Worm (Caenorhabditis elegans) whole organism, L2 larva: Measurements from ENCODE around the gene kvs-4.

ENCODE experiments used
- R02D3.7 ChIP-seq: fragments of 150-350 bp; optimal IDR thresholded peaks from 2 replicates; lab custom pipeline; 2014; ENCODE audit warnings: missing biosample characterization, missing genetic modification characterization
- aly-2 ChIP-seq: fragments of 150-350 bp; optimal IDR thresholded peaks from 2 replicates; lab custom pipeline; 2014; ENCODE audit warnings: missing biosample characterization, missing genetic modification characterization
- ama-1 ChIP-seq: fragments of 150-350 bp; optimal IDR thresholded peaks from 2 replicates; lab custom pipeline; 2018; ENCODE audit warnings: inconsistent platforms
- egl-27 ChIP-seq: sonication (generic microtip); optimal IDR thresholded peaks from 3 replicates; lab custom pipeline; 2017; ENCODE audit warnings: missing biosample characterization, missing genetic modification reagents, missing genetic modification characterization
- nhr-21 ChIP-seq: fragments of 150-350 bp; optimal IDR thresholded peaks from 2 replicates; lab custom pipeline; 2014; ENCODE audit warnings: missing biosample characterization, missing genetic modification characterization
- nhr-237 ChIP-seq: fragments of 150-350 bp; optimal IDR thresholded peaks from 2 replicates; lab custom pipeline; 2014; ENCODE audit warnings: missing biosample characterization, missing genetic modification characterization
- peb-1 ChIP-seq: fragments of 150-350 bp; optimal IDR thresholded peaks from 2 replicates; lab custom pipeline; 2014; ENCODE audit warnings: missing biosample characterization, missing genetic modification characterization

ce11 chrIII:11064576-11064975, 52.2 kb downstream of the kvs-4 start:
- TF ChIP-seq ama-1: no peak
- TF ChIP-seq aly-2 (tag; lab: Kevin White, UChicago): no peak
- TF ChIP-seq egl-27: no peak
- TF ChIP-seq nhr-237 (tag; lab: Kevin White, UChicago): no peak
- no peak for TF ChIP-seq nhr-21
- TF ChIP-seq R02D3.7: no peak
- no peak for TF ChIP-seq peb-1
